Worm (Caenorhabditis elegans) whole organism, L1 larva: Measurements from ENCODE around the gene spp-12.

ENCODE experiments used
- C16A3.4 ChIP-seq: fragments of 150-350 bp; optimal IDR thresholded peaks from 2 replicates; lab custom pipeline; 2014; ENCODE audit warnings: missing biosample characterization, missing genetic modification characterization
- C34B4.2 ChIP-seq: sonication (generic microtip); optimal IDR thresholded peaks from 2 replicates; lab custom pipeline; 2017; ENCODE audit warnings: mild to moderate bottlenecking, missing genetic modification characterization, missing compliant biosample characterization
- aly-2 ChIP-seq: fragments of 150-350 bp; optimal IDR thresholded peaks from 2 replicates; lab custom pipeline; 2014; ENCODE audit warnings: missing biosample characterization, missing genetic modification characterization
- ama-1 ChIP-seq: fragments of 150-350 bp; optimal IDR thresholded peaks from 2 replicates; lab custom pipeline; 2014
- blmp-1 ChIP-seq: fragments of 150-350 bp; optimal IDR thresholded peaks from 2 replicates; lab custom pipeline; 2014; ENCODE audit warnings: missing biosample characterization, missing genetic modification characterization
- ceh-82 ChIP-seq, 3 experiments: fragments of 150-350 bp in 1 of 3; sonication (generic microtip) in 2 of 3; optimal IDR thresholded peaks; 2 replicates each; lab custom pipeline; 2014 to 2017; ENCODE audit warnings: missing biosample characterization in 3 of 3, missing genetic modification characterization in 3 of 3
- ceh-90 ChIP-seq: sonication (generic microtip); optimal IDR thresholded peaks from 2 replicates; lab custom pipeline; 2016; ENCODE audit warnings: missing genetic modification characterization, missing compliant biosample characterization
- dpl-1 ChIP-seq, 3 experiments: fragments of 150-350 bp in 2 of 3; sonication (generic microtip) in 1 of 3; optimal IDR thresholded peaks; 2 replicates each; lab custom pipeline; 2014 to 2017; ENCODE audit warnings: missing biosample characterization in 3 of 3, missing genetic modification characterization in 3 of 3, missing genetic modification reagents in 3 of 3
- dsc-1 ChIP-seq: sonication (generic microtip); optimal IDR thresholded peaks from 2 replicates; lab custom pipeline; 2016; ENCODE audit warnings: mild to moderate bottlenecking, missing genetic modification characterization, missing compliant biosample characterization
- efl-1 ChIP-seq, 4 experiments: fragments of 150-350 bp; optimal IDR thresholded peaks in 3 of 4; peaks in 1 of 4; 1 replicate in 1 of 4; 2 replicates in 3 of 4; lab custom pipeline; 2014; ENCODE audit warnings: missing biosample characterization in 2 of 4, missing genetic modification characterization in 2 of 4, missing genetic modification reagents in 2 of 4
- elt-2 ChIP-seq: sonication (generic microtip); optimal IDR thresholded peaks from 2 replicates; lab custom pipeline; 2016; ENCODE audit warnings: missing genetic modification characterization, mild to moderate bottlenecking, inconsistent platforms, missing compliant biosample characterization, missing genetic modification reagents
- elt-3 ChIP-seq, 6 experiments: fragments of 150-350 bp in 1 of 6; sonication (generic microtip); optimal IDR thresholded peaks; 2 replicates each; lab custom pipeline; 2017 to 2018; ENCODE audit warnings: missing biosample characterization in 6 of 6, missing genetic modification characterization in 6 of 6, inconsistent platforms in 1 of 6
- fkh-4 ChIP-seq: sonication (generic microtip); optimal IDR thresholded peaks from 2 replicates; lab custom pipeline; 2016; ENCODE audit warnings: missing compliant biosample characterization, missing genetic modification characterization, borderline replicate concordance
- fkh-8 ChIP-seq: sonication (generic microtip); optimal IDR thresholded peaks from 2 replicates; lab custom pipeline; 2016; ENCODE audit warnings: mild to moderate bottlenecking, missing genetic modification characterization, missing compliant biosample characterization
- fos-1 ChIP-seq: fragments of 150-350 bp; optimal IDR thresholded peaks from 2 replicates; lab custom pipeline; 2014; ENCODE audit warnings: missing biosample characterization, missing genetic modification characterization
- hpl-2 ChIP-seq: fragments of 150-350 bp; optimal IDR thresholded peaks from 2 replicates; lab custom pipeline; 2014; ENCODE audit warnings: missing biosample characterization, missing genetic modification reagents, missing genetic modification characterization
- irx-1 ChIP-seq: sonication (generic microtip); optimal IDR thresholded peaks from 2 replicates; lab custom pipeline; 2016; ENCODE audit warnings: missing genetic modification characterization, missing compliant biosample characterization
- jun-1 ChIP-seq: fragments of 150-350 bp; optimal IDR thresholded peaks from 2 replicates; lab custom pipeline; 2014; ENCODE audit warnings: missing biosample characterization, missing genetic modification reagents, missing genetic modification characterization
- lin-13 ChIP-seq: fragments of 150-350 bp; optimal IDR thresholded peaks from 2 replicates; lab custom pipeline; 2014; ENCODE audit warnings: missing biosample characterization, missing genetic modification reagents, missing genetic modification characterization
- lin-15B ChIP-seq: fragments of 150-350 bp; sonication (generic microtip); optimal IDR thresholded peaks from 3 replicates; lab custom pipeline; 2014; ENCODE audit warnings: missing biosample characterization, missing genetic modification characterization
- lin-35 ChIP-seq, 2 experiments: fragments of 150-350 bp; optimal IDR thresholded peaks; 2 replicates each; lab custom pipeline; 2014; ENCODE audit warnings: missing biosample characterization in 2 of 2, missing genetic modification characterization in 2 of 2, missing genetic modification reagents in 2 of 2
- lir-3 ChIP-seq: sonication (generic microtip); optimal IDR thresholded peaks from 2 replicates; lab custom pipeline; 2016; ENCODE audit warnings: mild to moderate bottlenecking, missing genetic modification characterization, moderate library complexity, missing compliant biosample characterization; ENCODE audit not compliant: poor library complexity
- lsy-2 ChIP-seq, 2 experiments: fragments of 150-350 bp; optimal IDR thresholded peaks; 2 replicates each; lab custom pipeline; 2014; ENCODE audit warnings: missing biosample characterization in 2 of 2, missing genetic modification characterization in 2 of 2
- mab-9 ChIP-seq: fragments of 200-800 bp; sonication (Bioruptor generic); IDR thresholded peaks from 2 replicates; pipeline ENCODE4 v1.3.6; 2022; ENCODE audit warnings: missing genetic modification reagents, missing genetic modification characterization, missing compliant biosample characterization
- mdl-1 ChIP-seq, 2 experiments: fragments of 150-350 bp; optimal IDR thresholded peaks; 2 replicates each; lab custom pipeline; 2014 to 2017; ENCODE audit warnings: missing biosample characterization in 2 of 2, missing genetic modification characterization in 2 of 2, inconsistent platforms in 1 of 2
- mef-2 ChIP-seq: fragments of 150-350 bp; optimal IDR thresholded peaks from 2 replicates; lab custom pipeline; 2014; ENCODE audit warnings: missing biosample characterization, missing genetic modification characterization
- mep-1 ChIP-seq: fragments of 150-350 bp; optimal IDR thresholded peaks from 2 replicates; lab custom pipeline; 2014; ENCODE audit warnings: missing biosample characterization, missing genetic modification characterization
- nhr-11 ChIP-seq: fragments of 150-350 bp; optimal IDR thresholded peaks from 2 replicates; lab custom pipeline; 2014; ENCODE audit warnings: missing biosample characterization, missing genetic modification characterization
- nhr-12 ChIP-seq: sonication (generic microtip); optimal IDR thresholded peaks from 2 replicates; lab custom pipeline; 2017; ENCODE audit warnings: missing biosample characterization, missing genetic modification characterization
- nhr-19 ChIP-seq: fragments of 200-800 bp; sonication (Bioruptor generic); conservative IDR thresholded peaks from 2 replicates; pipeline ENCODE4 v1.3.6; 2022; ENCODE audit warnings: missing genetic modification characterization, missing compliant biosample characterization
- nhr-20 ChIP-seq: sonication (generic microtip); optimal IDR thresholded peaks from 2 replicates; lab custom pipeline; 2016; ENCODE audit warnings: mild to moderate bottlenecking, missing genetic modification characterization, missing compliant biosample characterization
- nhr-28 ChIP-seq: fragments of 150-350 bp; optimal IDR thresholded peaks from 2 replicates; lab custom pipeline; 2014; ENCODE audit warnings: missing biosample characterization, missing genetic modification characterization
- nhr-47 ChIP-seq: sonication (generic microtip); optimal IDR thresholded peaks from 2 replicates; lab custom pipeline; 2016; ENCODE audit warnings: mild to moderate bottlenecking, missing genetic modification characterization, moderate library complexity, missing compliant biosample characterization
- nhr-71 ChIP-seq: sonication (generic microtip); optimal IDR thresholded peaks from 2 replicates; lab custom pipeline; 2016; ENCODE audit warnings: mild to moderate bottlenecking, missing genetic modification characterization, moderate library complexity, missing compliant biosample characterization
- nhr-77 ChIP-seq: fragments of 150-350 bp; optimal IDR thresholded peaks from 2 replicates; lab custom pipeline; 2014; ENCODE audit warnings: missing biosample characterization, missing genetic modification characterization
- nhr-85 ChIP-seq: sonication (generic microtip); peaks from one replicate; lab custom pipeline; 2016; ENCODE audit warnings: missing genetic modification characterization, inconsistent platforms, missing compliant biosample characterization
- nhr-90 ChIP-seq: sonication (generic microtip); optimal IDR thresholded peaks from 2 replicates; lab custom pipeline; 2016; ENCODE audit warnings: mild to moderate bottlenecking, missing genetic modification characterization, missing compliant biosample characterization; ENCODE audit not compliant: poor library complexity
- pax-3 ChIP-seq: fragments of 200-800 bp; sonication (Bioruptor generic); optimal IDR thresholded peaks from 2 replicates; lab custom pipeline; 2018; ENCODE audit warnings: mild to moderate bottlenecking, missing genetic modification characterization, moderate library complexity, missing compliant biosample characterization
- rnt-1 ChIP-seq: sonication (generic microtip); optimal IDR thresholded peaks from 2 replicates; lab custom pipeline; 2016; ENCODE audit warnings: mild to moderate bottlenecking, missing genetic modification characterization, moderate library complexity, missing compliant biosample characterization
- snu-23 ChIP-seq: sonication (generic microtip); optimal IDR thresholded peaks from 2 replicates; lab custom pipeline; 2016; ENCODE audit warnings: missing genetic modification characterization, missing compliant biosample characterization
- swsn-7 ChIP-seq: sonication (generic microtip); optimal IDR thresholded peaks from 2 replicates; lab custom pipeline; 2016; ENCODE audit warnings: missing genetic modification characterization, missing compliant biosample characterization
- tlp-1 ChIP-seq: fragments of 150-350 bp; optimal IDR thresholded peaks from 2 replicates; lab custom pipeline; 2014; ENCODE audit warnings: missing biosample characterization, missing genetic modification characterization
- unc-130 ChIP-seq: fragments of 150-350 bp; optimal IDR thresholded peaks from 2 replicates; lab custom pipeline; 2017; ENCODE audit warnings: missing biosample characterization, missing genetic modification characterization, inconsistent platforms
- unc-62 ChIP-seq: fragments of 150-350 bp; optimal IDR thresholded peaks from 2 replicates; lab custom pipeline; 2014; ENCODE audit warnings: missing biosample characterization, missing genetic modification reagents, missing genetic modification characterization
- unc-86 ChIP-seq: sonication (generic microtip); optimal IDR thresholded peaks from 2 replicates; lab custom pipeline; 2016; ENCODE audit warnings: missing genetic modification characterization, missing compliant biosample characterization
- vab-15 ChIP-seq: sonication (generic microtip); optimal IDR thresholded peaks from 2 replicates; lab custom pipeline; 2017; ENCODE audit warnings: missing genotype, mild to moderate bottlenecking, missing genetic modification characterization, missing compliant biosample characterization

spp-12 gene

ce11 chrV:13906166-13906565 lies 16.6 kb downstream of the spp-12 start, which contains the start of gene stdh-1 (continued):
- TF ChIP-seq nhr-20 (tag; lab: Kevin White, UChicago) (no peak), lin-15B (no peak), tlp-1 (tag; lab: Kevin White, UChicago) (no peak)

- no peak for TF ChIP-seq mep-1
- peak in 1 of 2 experiments; percentile 45 for TF ChIP-seq lsy-2 (tag; optimal IDR thresholded peaks at IDR 0.05; lab: Kevin White, UChicago)
- no peak for TF ChIP-seq C34B4.2
- TF ChIP-seq nhr-20 (tag; lab: Kevin White, UChicago), result peak; percentile 7
- TF ChIP-seq dsc-1 (tag; lab: Kevin White, UChicago), result peak; percentile 35
- TF ChIP-seq dpl-1 (GFP tag; optimal IDR thresholded peaks at IDR 0.05; lab: Kevin White, UChicago), result peak in 1 of 3 experiments; percentile 6
- peak; percentile 8 for TF ChIP-seq rnt-1 (tag; lab: Kevin White, UChicago)
- no peak for TF ChIP-seq mef-2 (tag; lab: Kevin White, UChicago)
- TF ChIP-seq lir-3, result peak; percentile 47
- TF ChIP-seq nhr-47 (tag; lab: Kevin White, UChicago), result peak; percentile 52
- TF ChIP-seq snu-23 (GFP tag; lab: Kevin White, UChicago), result peak; percentile 11
- TF ChIP-seq nhr-90 (tag; lab: Kevin White, UChicago), result peak; percentile 64
- no peak for TF ChIP-seq irx-1 (tag; lab: Kevin White, UChicago)
- TF ChIP-seq efl-1 (optimal IDR thresholded peaks at IDR 0.05; lab: Kevin White, UChicago), result no peak
- TF ChIP-seq efl-1 (GFP tag; optimal IDR thresholded peaks at IDR 0.05 in 1 of 2; lab: Kevin White, UChicago), result peak in 1 of 2 experiments; percentile 96
- TF ChIP-seq hpl-2 (GFP tag; lab: Kevin White, UChicago), result peak; percentile 23
- peak; percentile 38 for TF ChIP-seq nhr-71 (tag; lab: Kevin White, UChicago)
- no peak for TF ChIP-seq unc-130 (tag; lab: Kevin White, UChicago)
- no peak for TF ChIP-seq ceh-90 (tag; lab: Kevin White, UChicago)
- peak; percentile 11 for TF ChIP-seq nhr-85
- TF ChIP-seq nhr-19, result peak; percentile 54
- peak; percentile 41 for TF ChIP-seq C16A3.4 (tag; lab: Kevin White, UChicago)
- TF ChIP-seq ama-1 (lab: Kevin White, UChicago), result peak; percentile 96
- TF ChIP-seq pax-3 (tag; lab: Kevin White, UChicago), result peak; percentile 82
- no peak for TF ChIP-seq fkh-8 (tag; lab: Kevin White, UChicago)
- peak in 1 of 2 experiments; percentile 67 for TF ChIP-seq lin-35 (GFP tag; optimal IDR thresholded peaks at IDR 0.05; lab: Kevin White, UChicago)
- TF ChIP-seq aly-2, result no peak
These were observed 18.0 kb downstream of the spp-12 start for ce11 chrV:13907557-13908104.

- TF ChIP-seq pax-3 (tag; lab: Kevin White, UChicago) (peak; percentile 61), jun-1 (tag; lab: Kevin White, UChicago) (no peak), mab-9 (GFP tag; lab: Robert Waterston, UW) (no peak), irx-1 (tag; lab: Kevin White, UChicago) (no peak), nhr-77 (no peak), fos-1 (no peak), ceh-82 (tag; optimal IDR thresholded peaks at IDR 0.05; lab: Kevin White, UChicago) (no peak), elt-2 (peak; percentile 9), nhr-28 (tag; lab: Kevin White, UChicago) (no peak), nhr-71 (tag; lab: Kevin White, UChicago) (peak; percentile 17), rnt-1 (tag; lab: Kevin White, UChicago) (no peak), swsn-7 (no peak), nhr-12 (no peak), unc-86 (no peak), lin-13 (GFP tag; lab: Kevin White, UChicago) (no peak), lir-3 (peak; percentile 17), vab-15 (tag; lab: Kevin White, UChicago) (no peak), dsc-1 (tag; lab: Kevin White, UChicago) (no peak), ama-1 (lab: Kevin White, UChicago) (peak; percentile 12), C16A3.4 (tag; lab: Kevin White, UChicago) (no peak), ceh-90 (tag; lab: Kevin White, UChicago) (no peak), mdl-1 (tag; optimal IDR thresholded peaks at IDR 0.05; lab: Kevin White, UChicago) (no peak), nhr-11 (tag; lab: Kevin White, UChicago) (no peak), blmp-1 (no peak), elt-3 (tag; optimal IDR thresholded peaks at IDR 0.05; lab: Kevin White, UChicago) (peak in 1 of 6 experiments; percentile 6), fkh-4 (tag; lab: Kevin White, UChicago) (no peak), nhr-19 (no peak), unc-62 (GFP tag; lab: Kevin White, UChicago) (no peak)
These were observed 18.7 kb downstream of the spp-12 start for ce11 chrV:13908120-13908915.
